Worm (Caenorhabditis elegans) whole organism, L2 larva: ENCODE results near the gene nmy-3.

Experiments
- F13H6.1 ChIP-seq: sonication (generic microtip); optimal IDR thresholded peaks from 2 replicates; lab custom pipeline; 2016; ENCODE audit warnings: missing genetic modification characterization, missing compliant biosample characterization
- Y55F3AM.14 ChIP-seq: fragments of 200-800 bp; sonication (Bioruptor generic); optimal IDR thresholded peaks from 2 replicates; lab custom pipeline; 2018; ENCODE audit warnings: mild to moderate bottlenecking, missing genetic modification characterization, missing compliant biosample characterization
- ZK546.5 ChIP-seq: sonication (generic microtip); optimal IDR thresholded peaks from 2 replicates; lab custom pipeline; 2017; ENCODE audit warnings: missing biosample characterization, missing genetic modification characterization
- alr-1 ChIP-seq: fragments of 150-350 bp; optimal IDR thresholded peaks from 2 replicates; lab custom pipeline; 2014; ENCODE audit warnings: missing biosample characterization, missing genetic modification characterization
- aly-2 ChIP-seq: fragments of 150-350 bp; optimal IDR thresholded peaks from 2 replicates; lab custom pipeline; 2014; ENCODE audit warnings: missing biosample characterization, missing genetic modification characterization
- ama-1 ChIP-seq: fragments of 150-350 bp; optimal IDR thresholded peaks from 2 replicates; lab custom pipeline; 2018; ENCODE audit warnings: inconsistent platforms
- blmp-1 ChIP-seq: sonication (generic microtip); optimal IDR thresholded peaks from 2 replicates; lab custom pipeline; 2017; ENCODE audit warnings: missing genetic modification characterization, mild to moderate bottlenecking, missing compliant biosample characterization, antibody characterized with exemption, moderate library complexity; ENCODE audit not compliant: insufficient read depth
- ceh-82 ChIP-seq: fragments of 150-350 bp; optimal IDR thresholded peaks from 2 replicates; lab custom pipeline; 2014; ENCODE audit warnings: missing biosample characterization, missing genetic modification characterization
- crh-2 ChIP-seq: sonication (generic microtip); optimal IDR thresholded peaks from 2 replicates; lab custom pipeline; 2017; ENCODE audit warnings: missing biosample characterization, missing genetic modification characterization
- dmd-4 ChIP-seq: sonication (generic microtip); optimal IDR thresholded peaks from 2 replicates; lab custom pipeline; 2017; ENCODE audit warnings: missing biosample characterization, missing genetic modification characterization
- egl-27 ChIP-seq: sonication (generic microtip); optimal IDR thresholded peaks from 3 replicates; lab custom pipeline; 2017; ENCODE audit warnings: missing biosample characterization, missing genetic modification reagents, missing genetic modification characterization
- elt-1 ChIP-seq: fragments of 150-350 bp; optimal IDR thresholded peaks from 2 replicates; lab custom pipeline; 2014; ENCODE audit warnings: missing biosample characterization, missing genetic modification characterization
- elt-3 ChIP-seq: sonication (generic microtip); optimal IDR thresholded peaks from 2 replicates; lab custom pipeline; 2017; ENCODE audit warnings: missing biosample characterization, missing genetic modification characterization
- fos-1 ChIP-seq: fragments of 150-350 bp; optimal IDR thresholded peaks from 2 replicates; lab custom pipeline; 2014; ENCODE audit warnings: missing biosample characterization, missing genetic modification characterization
- lin-11 ChIP-seq: fragments of 150-350 bp; sonication (generic microtip); optimal IDR thresholded peaks from 2 replicates; lab custom pipeline; 2014; ENCODE audit warnings: missing biosample characterization, missing genetic modification characterization, inconsistent platforms, mixed read lengths
- lin-13 ChIP-seq: fragments of 150-350 bp; optimal IDR thresholded peaks from 2 replicates; lab custom pipeline; 2014; ENCODE audit warnings: missing biosample characterization, missing genetic modification reagents, missing genetic modification characterization
- lin-39 ChIP-seq: fragments of 150-350 bp; optimal IDR thresholded peaks from 2 replicates; lab custom pipeline; 2014; ENCODE audit warnings: missing biosample characterization, missing genetic modification reagents, missing genetic modification characterization
- lsy-2 ChIP-seq, 2 experiments: fragments of 150-350 bp in 1 of 2; sonication (generic microtip) in 1 of 2; optimal IDR thresholded peaks; 2 replicates each; lab custom pipeline; 2014 to 2017; ENCODE audit warnings: missing biosample characterization in 2 of 2, missing genetic modification characterization in 2 of 2
- mab-5 ChIP-seq: fragments of 150-350 bp; optimal IDR thresholded peaks from 2 replicates; lab custom pipeline; 2014; ENCODE audit warnings: missing biosample characterization, missing genetic modification characterization
- mbf-1 ChIP-seq: sonication (generic microtip); optimal IDR thresholded peaks from 2 replicates; lab custom pipeline; 2017; ENCODE audit warnings: missing biosample characterization, missing genetic modification characterization
- mdl-1 ChIP-seq, 2 experiments: fragments of 150-350 bp in 1 of 2; sonication (generic microtip) in 1 of 2; optimal IDR thresholded peaks; 2 replicates each; lab custom pipeline; 2017; ENCODE audit warnings: missing biosample characterization in 2 of 2, missing genetic modification characterization in 2 of 2
- nhr-11 ChIP-seq: fragments of 150-350 bp; optimal IDR thresholded peaks from 2 replicates; lab custom pipeline; 2014; ENCODE audit warnings: missing biosample characterization, missing genetic modification characterization
- nhr-12 ChIP-seq: fragments of 150-350 bp; optimal IDR thresholded peaks from 2 replicates; lab custom pipeline; 2014; ENCODE audit warnings: missing biosample characterization, missing genetic modification characterization
- nhr-129 ChIP-seq: fragments of 150-350 bp; optimal IDR thresholded peaks from 2 replicates; lab custom pipeline; 2014; ENCODE audit warnings: missing biosample characterization, missing genetic modification characterization
- nhr-21 ChIP-seq: fragments of 150-350 bp; optimal IDR thresholded peaks from 2 replicates; lab custom pipeline; 2014; ENCODE audit warnings: missing biosample characterization, missing genetic modification characterization
- nhr-23 ChIP-seq: fragments of 150-350 bp; optimal IDR thresholded peaks from 2 replicates; lab custom pipeline; 2014; ENCODE audit warnings: missing biosample characterization, missing genetic modification reagents, missing genetic modification characterization
- nhr-237 ChIP-seq: fragments of 150-350 bp; optimal IDR thresholded peaks from 2 replicates; lab custom pipeline; 2014; ENCODE audit warnings: missing biosample characterization, missing genetic modification characterization
- nhr-25 ChIP-seq: fragments of 150-350 bp; sonication (generic microtip); optimal IDR thresholded peaks from 3 replicates; lab custom pipeline; 2014; ENCODE audit warnings: missing biosample characterization, missing genetic modification characterization
- peb-1 ChIP-seq: fragments of 150-350 bp; optimal IDR thresholded peaks from 2 replicates; lab custom pipeline; 2014; ENCODE audit warnings: missing biosample characterization, missing genetic modification characterization
- sem-4 ChIP-seq: fragments of 150-350 bp; optimal IDR thresholded peaks from 2 replicates; lab custom pipeline; 2014; ENCODE audit warnings: missing biosample characterization, missing genetic modification reagents, missing genetic modification characterization
- skn-1 ChIP-seq: sonication (generic microtip); optimal IDR thresholded peaks from 2 replicates; lab custom pipeline; 2017; ENCODE audit warnings: missing biosample characterization, missing genetic modification characterization
- sma-3 ChIP-seq: sonication (generic microtip); optimal IDR thresholded peaks from 2 replicates; lab custom pipeline; 2016; ENCODE audit warnings: missing genetic modification reagents, missing genetic modification characterization, missing compliant biosample characterization
- sma-9 ChIP-seq, 2 experiments: fragments of 150-350 bp in 1 of 2; sonication (generic microtip) in 1 of 2; optimal IDR thresholded peaks; 2 replicates each; lab custom pipeline; 2014 to 2016; ENCODE audit warnings: missing genetic modification characterization in 2 of 2, mild to moderate bottlenecking in 1 of 2, missing biosample characterization in 1 of 2, missing compliant biosample characterization in 1 of 2, missing genetic modification reagents in 1 of 2, moderate library complexity in 1 of 2
- snpc-4 ChIP-seq: fragments of 150-350 bp; optimal IDR thresholded peaks from 2 replicates; lab custom pipeline; 2014; ENCODE audit warnings: missing biosample characterization, missing genetic modification characterization
- unc-39 ChIP-seq: fragments of 150-350 bp; optimal IDR thresholded peaks from 2 replicates; lab custom pipeline; 2014; ENCODE audit warnings: missing biosample characterization, missing genetic modification characterization
- unc-55 ChIP-seq: fragments of 150-350 bp; sonication (generic microtip); optimal IDR thresholded peaks from 3 replicates; lab custom pipeline; 2014; ENCODE audit warnings: missing biosample characterization, missing genetic modification reagents, missing genetic modification characterization
- unc-62 ChIP-seq: fragments of 150-350 bp; optimal IDR thresholded peaks from 2 replicates; lab custom pipeline; 2014; ENCODE audit warnings: missing biosample characterization, missing genetic modification reagents, missing genetic modification characterization
- zag-1 ChIP-seq: fragments of 150-350 bp; optimal IDR thresholded peaks from 2 replicates; lab custom pipeline; 2014; ENCODE audit warnings: missing biosample characterization, missing genetic modification characterization
- ztf-11 ChIP-seq: sonication (generic microtip); optimal IDR thresholded peaks from 2 replicates; lab custom pipeline; 2017; ENCODE audit warnings: missing biosample characterization, missing genetic modification characterization
- ztf-4 ChIP-seq: fragments of 150-350 bp; optimal IDR thresholded peaks from 2 replicates; lab custom pipeline; 2014; ENCODE audit warnings: missing biosample characterization, missing genetic modification characterization

Gene nmy-3

ce11 chrIV:9263812-9264320 lies 10.4 kb upstream of the nmy-3 start, which contains the start of gene flh-1:
Gene flh-1 (minus strand): TSS chrIV:9264270.
- TF ChIP-seq mab-5 (tag; lab: Kevin White, UChicago) (no peak), egl-27 (tag; lab: Kevin White, UChicago) (no peak), nhr-12 (no peak), Y55F3AM.14 (GFP tag; lab: Kevin White, UChicago) (no peak), unc-55 (GFP tag; lab: Kevin White, UChicago) (no peak), zag-1 (tag; lab: Kevin White, UChicago) (no peak), crh-2 (tag; lab: Kevin White, UChicago) (no peak), blmp-1 (tag; lab: Kevin White, UChicago) (no peak), elt-3 (tag; lab: Kevin White, UChicago) (no peak), alr-1 (tag; lab: Kevin White, UChicago) (no peak), nhr-21 (tag; lab: Kevin White, UChicago) (no peak), nhr-129 (tag; lab: Kevin White, UChicago) (no peak), ceh-82 (no peak), sma-9 (GFP tag; optimal IDR thresholded peaks at IDR 0.05; lab: Kevin White, UChicago) (no peak), sma-9 (tag; optimal IDR thresholded peaks at IDR 0.05; lab: Kevin White, UChicago) (no peak)

- TF ChIP-seq nhr-12 (no peak), egl-27 (tag; lab: Kevin White, UChicago) (no peak), ZK546.5 (tag; lab: Kevin White, UChicago) (no peak), ztf-11 (tag; lab: Kevin White, UChicago) (no peak), lin-13 (GFP tag; lab: Kevin White, UChicago) (no peak), aly-2 (tag; lab: Kevin White, UChicago) (no peak), ceh-82 (no peak), sem-4 (tag; lab: Kevin White, UChicago) (no peak), unc-55 (GFP tag; lab: Kevin White, UChicago) (no peak), fos-1 (tag; lab: Kevin White, UChicago) (no peak)
These were observed 9.8 kb upstream of the nmy-3 start for ce11 chrIV:9264513-9264912.

ce11 chrIV:9266464-9266863 lies 7.8 kb upstream of the nmy-3 start, which contains the start of gene Y11D7A.19:
Gene Y11D7A.19 (minus strand): TSS chrIV:9266564.
- TF ChIP-seq snpc-4 (tag; lab: Kevin White, UChicago): no peak
- TF ChIP-seq aly-2 (tag; lab: Kevin White, UChicago): no peak
- TF ChIP-seq mab-5 (tag; lab: Kevin White, UChicago): no peak
- no peak for TF ChIP-seq skn-1
- TF ChIP-seq nhr-237: no peak
- no peak for TF ChIP-seq alr-1 (tag; lab: Kevin White, UChicago)
- TF ChIP-seq ceh-82: no peak
- no peak for TF ChIP-seq mdl-1 (tag; optimal IDR thresholded peaks at IDR 0.05; lab: Kevin White, UChicago)
- TF ChIP-seq nhr-12: no peak
- TF ChIP-seq lin-11 (tag; lab: Kevin White, UChicago): no peak
- TF ChIP-seq unc-62 (GFP tag; lab: Kevin White, UChicago): no peak
- no peak for TF ChIP-seq peb-1 (tag; lab: Kevin White, UChicago)
- TF ChIP-seq ama-1 (lab: Kevin White, UChicago): no peak
- no peak for TF ChIP-seq dmd-4
- TF ChIP-seq mbf-1 (tag; lab: Kevin White, UChicago): no peak
- TF ChIP-seq ZK546.5 (tag; lab: Kevin White, UChicago): no peak

- no peak for TF ChIP-seq lsy-2 (tag; optimal IDR thresholded peaks at IDR 0.05; lab: Kevin White, UChicago)
- TF ChIP-seq nhr-25 (tag; lab: Kevin White, UChicago): no peak
- no peak for TF ChIP-seq lin-39 (tag; lab: Kevin White, UChicago)
- no peak for TF ChIP-seq ceh-82
- no peak for TF ChIP-seq elt-1
- TF ChIP-seq ztf-4 (tag; lab: Kevin White, UChicago): no peak
- TF ChIP-seq sem-4 (tag; lab: Kevin White, UChicago): no peak
- TF ChIP-seq mdl-1 (tag; optimal IDR thresholded peaks at IDR 0.05; lab: Kevin White, UChicago): no peak
- TF ChIP-seq crh-2 (tag; lab: Kevin White, UChicago): no peak
- no peak for TF ChIP-seq sma-3
- TF ChIP-seq ZK546.5 (tag; lab: Kevin White, UChicago): no peak
- TF ChIP-seq unc-39: no peak
- no peak for TF ChIP-seq F13H6.1 (tag; lab: Kevin White, UChicago)
- no peak for TF ChIP-seq skn-1
- TF ChIP-seq nhr-23 (tag; lab: Kevin White, UChicago): no peak
- TF ChIP-seq nhr-11 (tag; lab: Kevin White, UChicago): no peak
- no peak for TF ChIP-seq lin-13 (GFP tag; lab: Kevin White, UChicago)
- no peak for TF ChIP-seq ama-1 (lab: Kevin White, UChicago)
- TF ChIP-seq, all 48 proteins: peak for 0
These were observed 6.7 kb upstream of the nmy-3 start for ce11 chrIV:9267581-9267980.
